Worm (Caenorhabditis elegans) whole organism, L4/young adult: ENCODE data around the gene R07B7.2.

ENCODE experiments used
- W03F9.2 ChIP-seq: fragments of 150-350 bp; optimal IDR thresholded peaks from 2 replicates; lab custom pipeline; 2014; ENCODE audit warnings: missing biosample characterization, missing genetic modification characterization
- dao-5 ChIP-seq: sonication (generic microtip); optimal IDR thresholded peaks from 2 replicates; lab custom pipeline; 2016; ENCODE audit warnings: missing genotype, missing genetic modification characterization, moderate library complexity, missing compliant biosample characterization
- him-1 ChIP-seq: sonication (generic microtip); optimal IDR thresholded peaks from 2 replicates; lab custom pipeline; 2016; ENCODE audit warnings: missing genotype, missing genetic modification reagents, missing genetic modification characterization, missing compliant biosample characterization

DNA sequence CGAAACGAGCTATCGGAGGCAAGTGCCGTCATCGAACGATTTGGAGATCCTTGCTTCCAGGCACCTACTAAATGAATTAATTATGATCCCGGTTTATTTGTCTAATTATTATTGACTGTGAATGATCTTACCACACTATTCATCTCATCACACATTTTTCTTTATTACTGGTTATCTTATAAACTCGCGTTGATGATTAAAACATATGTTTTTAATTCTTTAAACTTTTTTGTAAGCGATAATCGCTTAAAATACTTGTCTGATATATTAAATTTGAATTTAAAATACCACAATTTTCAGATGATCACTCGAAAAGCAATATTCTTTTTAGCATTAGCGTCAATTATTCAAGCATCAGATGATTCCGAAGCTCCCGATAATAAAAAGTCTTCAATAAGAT lies 14.4 kb downstream of the R07B7.2 start, which contains the start of gene F10C2.5:
- TF ChIP-seq him-1 (no peak), W03F9.2 (no peak), dao-5 (tag; lab: Kevin White, UChicago) (no peak)
